Fruit fly (Drosophila melanogaster) whole organism, larva: Measurements from ENCODE around the gene FASN2.

Experiments
- noc ChIP-seq: fragments of 200-800 bp; sonication (Bioruptor generic); optimal IDR thresholded peaks from 3 replicates; lab custom pipeline; 2019; ENCODE audit warnings: missing biosample characterization, mild to moderate bottlenecking, missing genetic modification characterization, moderate library complexity

Gene FASN2

dm6 chr2L:3043647-3044046 lies at the start of gene FASN2:
Gene FASN2, plus strand, starts transcription at chr2L:3043947.
- no peak for TF ChIP-seq noc (tag; lab: Kevin White, UChicago)

dm6 chr2L:2999113-2999512 lies 44.6 kb upstream of the FASN2 start, which contains the start of gene Ccdc85:
Gene Ccdc85, plus strand, starts transcription at chr2L:2999286.
- TF ChIP-seq noc (tag; lab: Kevin White, UChicago): no peak

- TF ChIP-seq noc (tag; lab: Kevin White, UChicago): no peak
Observed at dm6 chr2L:2999609-3000008, 44.1 kb upstream of the FASN2 start.

- TF ChIP-seq noc (tag; lab: Kevin White, UChicago): no peak
Observed at dm6 chr2L:3000517-3000934, 43.2 kb upstream of the FASN2 start.

- TF ChIP-seq noc (tag; lab: Kevin White, UChicago): no peak
Observed at dm6 chr2L:3001953-3002352, 41.8 kb upstream of the FASN2 start.

dm6 chr2L:3003399-3003798 lies 40.3 kb upstream of the FASN2 start:
- TF ChIP-seq noc (tag; lab: Kevin White, UChicago): no peak

- no peak for TF ChIP-seq noc (tag; lab: Kevin White, UChicago)
Observed at dm6 chr2L:3004601-3005000, 39.1 kb upstream of the FASN2 start.

- no peak for TF ChIP-seq noc (tag; lab: Kevin White, UChicago)
Observed at dm6 chr2L:3005483-3005882, 38.3 kb upstream of the FASN2 start.

- no peak for TF ChIP-seq noc (tag; lab: Kevin White, UChicago)
Observed at dm6 chr2L:3006194-3006593, 37.6 kb upstream of the FASN2 start.

- TF ChIP-seq noc (tag; lab: Kevin White, UChicago): no peak
Observed at dm6 chr2L:3006925-3007426, 36.8 kb upstream of the FASN2 start.

dm6 chr2L:3009438-3009837 lies 34.3 kb upstream of the FASN2 start:
- no peak for TF ChIP-seq noc (tag; lab: Kevin White, UChicago)

dm6 chr2L:3011484-3011883 lies 32.3 kb upstream of the FASN2 start:
- no peak for TF ChIP-seq noc (tag; lab: Kevin White, UChicago)

- no peak for TF ChIP-seq noc (tag; lab: Kevin White, UChicago)
Observed at dm6 chr2L:3012780-3013179, 31.0 kb upstream of the FASN2 start.

dm6 chr2L:3018212-3018611 lies 25.5 kb upstream of the FASN2 start, which contains the start of the genes CG17224 and CG17264:
Gene CG17224, minus strand, starts transcription at chr2L:3018308.
Gene CG17264, plus strand, starts transcription at chr2L:3018508.
- no peak for TF ChIP-seq noc (tag; lab: Kevin White, UChicago)

dm6 chr2L:3022986-3023385 lies 20.8 kb upstream of the FASN2 start, which contains the start of the genes alpha4GT1 and Prp40:
Gene alpha4GT1, minus strand, starts transcription at chr2L:3023141.
Gene Prp40, plus strand, starts transcription at chr2L:3023226.
- no peak for TF ChIP-seq noc (tag; lab: Kevin White, UChicago)

- TF ChIP-seq noc (tag; lab: Kevin White, UChicago): no peak
Observed at dm6 chr2L:3029012-3029411, 14.7 kb upstream of the FASN2 start, which contains the start of the genes Sf3b2 and CG17219. Gene Sf3b2, minus strand, starts transcription at chr2L:3029168. Gene CG17219, plus strand, starts transcription at chr2L:3029253.

- TF ChIP-seq noc (tag; lab: Kevin White, UChicago): no peak
Observed at dm6 chr2L:3030350-3030749, 13.4 kb upstream of the FASN2 start, which contains the start of gene GABPI. Gene GABPI, plus strand, starts transcription at chr2L:3030539.
